Worm (Caenorhabditis elegans) whole organism, L4 larva: ENCODE results near the gene dis-3.

Source experiments
- R02D3.7 ChIP-seq: fragments of 150-350 bp; sonication (generic microtip); optimal IDR thresholded peaks from 3 replicates; lab custom pipeline; 2014; ENCODE audit warnings: missing biosample characterization, missing genetic modification characterization
- ama-1 ChIP-seq: fragments of 150-350 bp; optimal IDR thresholded peaks from 2 replicates; lab custom pipeline; 2014; ENCODE audit warnings: inconsistent platforms, mixed read lengths
- ceh-82 ChIP-seq: sonication (generic microtip); optimal IDR thresholded peaks from 2 replicates; lab custom pipeline; 2017; ENCODE audit warnings: missing biosample characterization, missing genetic modification characterization
- fkh-10 ChIP-seq: fragments of 150-350 bp; optimal IDR thresholded peaks from 2 replicates; lab custom pipeline; 2014; ENCODE audit warnings: missing biosample characterization, missing genetic modification reagents, missing genetic modification characterization
- fos-1 ChIP-seq: fragments of 150-350 bp; optimal IDR thresholded peaks from 2 replicates; lab custom pipeline; 2014; ENCODE audit warnings: missing biosample characterization, missing genetic modification characterization
- hlh-11 ChIP-seq: fragments of 200-800 bp; sonication (Bioruptor generic); optimal IDR thresholded peaks from 2 replicates; lab custom pipeline; 2018; ENCODE audit warnings: mild to moderate bottlenecking, missing genetic modification characterization, missing compliant biosample characterization
- lir-3 ChIP-seq: sonication (generic microtip); optimal IDR thresholded peaks from 2 replicates; lab custom pipeline; 2016; ENCODE audit warnings: mild to moderate bottlenecking, missing genetic modification characterization, missing compliant biosample characterization
- mep-1 ChIP-seq: fragments of 150-350 bp; sonication (generic microtip); optimal IDR thresholded peaks from 3 replicates; lab custom pipeline; 2014; ENCODE audit warnings: missing biosample characterization, missing genetic modification characterization
- snpc-4 ChIP-seq: fragments of 150-350 bp; optimal IDR thresholded peaks from 2 replicates; lab custom pipeline; 2014; ENCODE audit warnings: missing biosample characterization, missing genetic modification characterization
- unc-62 ChIP-seq, 3 experiments: fragments of 150-350 bp in 1 of 3; sonication (generic microtip); optimal IDR thresholded peaks in 2 of 3; peaks in 1 of 3; 1 replicate in 1 of 3; 2 replicates in 2 of 3; lab custom pipeline; 2014 to 2017; ENCODE audit warnings: missing biosample characterization in 3 of 3, missing genetic modification characterization in 3 of 3, missing genetic modification reagents in 3 of 3, missing genotype in 1 of 3

ce11 chrIV:10062728-10063127, 34.3 kb upstream of the dis-3 start, which contains the start of gene ipla-7:
- TF ChIP-seq fos-1 (tag; lab: Kevin White, UChicago) = no peak
- TF ChIP-seq hlh-11 (tag; lab: Kevin White, UChicago) = peak; percentile 16
- peak; percentile 24 for TF ChIP-seq mep-1 (tag; lab: Kevin White, UChicago)
- no peak for TF ChIP-seq snpc-4 (tag; lab: Kevin White, UChicago)
- TF ChIP-seq R02D3.7 (tag; lab: Kevin White, UChicago) = no peak
- peak; percentile 64 for TF ChIP-seq fkh-10 (GFP tag; lab: Kevin White, UChicago)
- no peak for TF ChIP-seq unc-62 (GFP tag; optimal IDR thresholded peaks at IDR 0.05 in 1 of 2; lab: Kevin White, UChicago)
- TF ChIP-seq unc-62 (tag; optimal IDR thresholded peaks at IDR 0.05; lab: Kevin White, UChicago) = no peak
- no peak for TF ChIP-seq lir-3 (tag; lab: Kevin White, UChicago)
- no peak for TF ChIP-seq ceh-82 (tag; lab: Kevin White, UChicago)
- no peak for TF ChIP-seq ama-1 (lab: Kevin White, UChicago)
